Fruit fly (Drosophila melanogaster): ENCODE measurements around the gene Cat.

Cat gene

DNA sequence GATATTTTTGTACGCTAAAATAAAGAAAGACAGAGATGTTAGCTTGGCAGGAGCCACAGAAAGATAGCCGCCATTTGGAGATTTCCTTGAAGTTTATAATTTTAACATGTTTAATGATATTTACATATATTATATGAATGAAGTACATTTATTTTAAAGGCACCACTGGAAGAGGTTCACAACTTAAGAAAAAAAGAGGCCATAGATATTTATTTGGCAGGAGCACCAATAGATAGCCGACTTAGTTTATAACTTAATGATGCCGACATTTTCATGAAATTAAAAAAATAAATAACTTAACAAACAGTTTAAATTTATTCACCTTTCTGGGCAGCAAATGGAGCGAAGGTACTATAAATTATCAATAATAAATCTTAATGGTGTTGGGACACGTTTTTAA is 355 bp upstream of the Cat start:
- TF ChIP-seq noc (tag; optimal IDR thresholded peaks at IDR 0.05) = no peak

- no peak for TF ChIP-seq noc (tag; optimal IDR thresholded peaks at IDR 0.05)
Measured at dm6 chr3L:18823221-18823514, 764 bp downstream of the Cat start.

DNA sequence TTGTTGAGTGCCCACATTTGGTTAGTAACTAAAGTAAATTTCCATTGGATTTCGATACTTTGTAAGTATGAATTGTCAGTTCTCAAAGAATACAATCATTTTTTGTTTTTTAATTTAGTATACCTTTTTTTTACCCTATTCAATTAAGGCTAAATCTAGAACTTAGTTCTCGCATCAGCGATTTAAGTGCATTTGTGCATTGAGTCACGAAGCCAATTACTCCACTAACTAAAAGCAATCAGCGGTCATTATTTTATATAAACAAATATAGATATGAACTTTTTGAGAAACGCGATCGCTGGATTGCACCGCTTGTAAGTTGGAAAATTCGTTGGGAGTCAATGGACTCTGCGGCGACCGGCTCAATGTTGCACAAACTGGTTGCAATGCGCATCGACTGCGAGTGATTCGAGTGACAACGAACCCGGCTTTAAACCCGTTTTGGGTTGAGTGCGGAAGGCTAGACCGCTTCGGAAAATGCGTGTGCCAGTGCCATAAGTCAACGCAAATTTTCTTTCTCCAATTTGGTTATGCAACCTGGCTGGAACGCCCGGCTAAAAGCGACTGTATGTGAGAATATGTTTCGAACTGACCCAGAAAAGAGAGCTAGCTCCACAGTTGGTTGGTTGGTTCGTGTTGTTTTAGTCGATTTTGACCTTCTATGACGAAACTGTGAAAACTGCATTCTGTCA is 1.6 kb downstream of the Cat start:
- no peak for TF ChIP-seq noc (tag; optimal IDR thresholded peaks at IDR 0.05)

DNA sequence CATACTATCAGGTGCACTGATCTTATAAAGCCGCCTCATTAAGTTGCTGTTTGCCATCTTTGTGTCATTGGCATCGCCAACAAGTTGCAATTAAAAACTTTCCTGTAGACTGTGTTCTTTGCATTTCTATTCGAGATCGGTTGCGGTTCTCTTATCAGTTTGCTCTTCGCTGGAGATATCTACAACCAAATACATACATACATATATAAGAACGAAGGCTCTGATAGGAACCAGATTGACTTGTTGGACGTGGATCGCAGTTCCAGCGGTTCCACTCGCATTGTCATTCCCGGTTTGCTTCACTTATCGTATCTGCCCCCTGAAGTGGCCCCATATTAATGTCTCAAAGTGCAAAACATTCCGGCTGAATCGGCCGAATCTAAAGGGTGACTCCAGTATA is 2.4 kb downstream of the Cat start:
- TF ChIP-seq noc (tag; optimal IDR thresholded peaks at IDR 0.05) = no peak

DNA sequence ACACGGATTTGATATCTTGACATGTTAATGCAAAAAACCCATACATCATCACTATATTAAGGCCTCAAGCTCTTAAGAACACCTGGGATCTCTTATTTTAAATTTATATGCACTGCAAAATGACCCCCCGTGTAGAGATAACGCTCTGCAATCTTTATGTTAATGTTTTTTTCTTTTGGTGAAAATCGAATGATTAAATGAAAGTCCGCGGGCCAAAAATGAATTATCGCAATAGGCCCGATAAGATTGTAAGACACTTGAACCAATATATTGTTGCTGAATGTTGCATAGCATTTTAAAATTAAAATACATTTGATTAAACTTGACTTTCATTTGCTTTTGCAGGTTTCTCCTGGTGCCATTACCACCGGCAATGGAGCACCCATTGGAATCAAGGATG is 3.6 kb downstream of the Cat start:
- peak; percentile 43 for TF ChIP-seq noc (tag; optimal IDR thresholded peaks at IDR 0.05)

DNA sequence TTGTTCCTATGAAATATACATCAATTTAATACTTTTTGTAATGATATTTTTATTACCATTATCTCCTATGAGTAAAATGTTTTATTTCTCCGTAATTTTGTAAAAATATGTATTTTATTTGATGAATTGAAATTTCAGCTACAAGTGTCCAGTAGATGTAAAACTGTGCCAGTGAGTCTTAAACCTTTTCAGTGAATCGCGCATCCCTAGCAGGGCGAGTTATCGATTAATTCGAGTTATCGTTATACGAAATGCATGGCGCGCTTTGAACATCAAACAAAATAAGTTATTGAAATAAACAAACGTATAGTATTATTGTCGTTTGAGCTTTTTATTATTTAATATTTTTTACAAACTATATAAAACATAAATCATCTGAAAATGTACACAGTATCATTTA is 5.9 kb downstream of the Cat start:
- TF ChIP-seq noc (tag; optimal IDR thresholded peaks at IDR 0.05) = no peak

DNA sequence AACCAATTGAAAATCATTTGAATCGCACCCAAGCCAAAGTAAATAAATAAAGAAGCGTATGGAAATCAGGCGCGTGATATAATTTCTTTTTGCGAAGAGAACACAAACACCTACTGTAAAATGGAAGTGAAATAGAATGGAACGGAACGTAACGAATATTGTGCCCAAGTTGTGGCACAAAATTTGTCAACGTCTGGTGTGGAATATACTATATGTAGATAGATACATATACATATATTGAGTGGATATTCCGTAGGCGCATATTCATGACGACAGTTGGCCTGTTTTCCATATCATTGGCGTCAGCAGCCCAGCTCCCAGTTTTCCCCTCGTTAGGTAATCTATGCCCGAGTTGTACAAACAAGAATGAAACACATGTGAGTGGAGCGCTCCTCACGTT is 9.8 kb downstream of the Cat start:
- no peak for TF ChIP-seq noc (tag; optimal IDR thresholded peaks at IDR 0.05)

dm6 chr3L:18832708-18833107 is 10.3 kb downstream of the Cat start:
- no peak for TF ChIP-seq noc (tag; optimal IDR thresholded peaks at IDR 0.05)

DNA sequence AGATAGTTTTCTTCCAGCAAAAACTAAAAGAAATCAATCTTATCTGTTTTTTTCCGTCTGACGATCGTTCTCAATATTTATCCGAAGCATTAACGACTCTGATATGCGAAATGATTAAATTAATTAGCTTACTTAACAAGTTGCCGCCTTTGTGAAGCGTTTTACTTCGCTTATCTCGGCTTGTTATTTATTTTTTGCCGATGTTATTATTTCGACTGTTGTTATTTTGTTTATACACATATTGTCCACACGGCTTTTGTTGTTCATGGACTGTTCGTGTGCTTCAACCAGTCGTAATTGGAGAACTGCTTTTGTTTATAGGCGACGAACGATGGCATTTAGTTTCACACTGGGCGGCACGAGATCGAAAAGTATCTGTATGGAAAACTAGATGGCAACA is 10.8 kb downstream of the Cat start:
- no peak for TF ChIP-seq noc (tag; optimal IDR thresholded peaks at IDR 0.05)

- TF ChIP-seq noc (tag; optimal IDR thresholded peaks at IDR 0.05) = peak; percentile 29
Measured at dm6 chr3L:18834924-18835323, 12.5 kb downstream of the Cat start.

- TF ChIP-seq noc (tag; optimal IDR thresholded peaks at IDR 0.05) = peak; percentile 34
Measured at dm6 chr3L:18836658-18837057, 14.3 kb downstream of the Cat start.

dm6 chr3L:18837707-18838244 is 15.4 kb downstream of the Cat start:
- no peak for TF ChIP-seq noc (tag; optimal IDR thresholded peaks at IDR 0.05)

- no peak for TF ChIP-seq noc (tag; optimal IDR thresholded peaks at IDR 0.05)
Measured at dm6 chr3L:18839996-18840369, 17.6 kb downstream of the Cat start.

DNA sequence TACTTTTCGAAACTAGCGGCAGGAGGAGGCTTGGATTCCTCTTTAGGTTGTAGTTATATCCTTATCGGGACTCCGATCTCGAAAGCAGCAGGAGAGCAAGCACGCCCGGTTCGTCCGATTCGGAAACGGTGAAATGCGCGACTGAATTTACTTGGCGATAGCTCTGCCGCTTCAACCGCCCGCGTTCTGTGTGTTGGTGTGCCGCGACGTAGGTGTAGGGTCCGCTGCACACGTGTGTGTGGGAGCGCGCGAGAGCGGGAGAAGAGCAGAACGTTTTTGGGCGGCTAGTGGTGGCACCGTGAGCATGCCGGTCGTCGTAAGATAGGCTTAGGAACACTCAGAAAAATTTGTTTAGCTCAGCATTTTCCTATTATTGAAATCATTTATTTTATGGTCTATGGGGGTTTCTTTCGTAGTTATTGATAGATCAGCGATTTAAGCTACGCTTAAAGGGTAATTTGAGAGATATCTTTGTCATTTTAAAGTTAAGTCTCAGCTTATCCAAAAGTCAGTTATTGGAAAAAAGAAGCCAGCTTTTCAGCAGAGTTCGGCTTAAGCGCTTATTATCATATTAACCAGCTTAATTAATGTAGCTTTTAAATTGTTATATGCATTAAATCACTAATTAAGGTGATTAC is 18.1 kb downstream of the Cat start:
- TF ChIP-seq noc (tag; optimal IDR thresholded peaks at IDR 0.05) = peak; percentile 26

DNA sequence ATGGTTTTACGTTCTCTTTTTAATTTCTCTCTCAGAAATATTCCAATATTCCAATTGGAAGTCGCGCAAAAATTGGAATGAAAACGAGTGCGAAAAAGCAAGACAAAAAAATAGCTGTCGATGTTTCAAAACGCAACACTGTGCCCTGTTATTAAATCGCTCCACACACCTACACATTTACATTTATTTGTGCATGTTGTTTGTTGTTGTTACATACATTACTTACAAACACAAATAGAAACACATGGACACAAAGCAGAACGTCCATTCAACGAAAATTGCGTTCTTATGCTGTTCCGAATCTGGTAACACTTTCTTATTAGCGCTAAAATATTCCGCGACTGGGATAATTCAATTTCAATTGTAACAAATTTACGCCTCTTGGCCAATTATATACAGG is 18.9 kb downstream of the Cat start:
- no peak for TF ChIP-seq noc (tag; optimal IDR thresholded peaks at IDR 0.05)

dm6 chr3L:18842236-18842635 is 19.8 kb downstream of the Cat start:
- TF ChIP-seq noc (tag; optimal IDR thresholded peaks at IDR 0.05) = no peak

DNA sequence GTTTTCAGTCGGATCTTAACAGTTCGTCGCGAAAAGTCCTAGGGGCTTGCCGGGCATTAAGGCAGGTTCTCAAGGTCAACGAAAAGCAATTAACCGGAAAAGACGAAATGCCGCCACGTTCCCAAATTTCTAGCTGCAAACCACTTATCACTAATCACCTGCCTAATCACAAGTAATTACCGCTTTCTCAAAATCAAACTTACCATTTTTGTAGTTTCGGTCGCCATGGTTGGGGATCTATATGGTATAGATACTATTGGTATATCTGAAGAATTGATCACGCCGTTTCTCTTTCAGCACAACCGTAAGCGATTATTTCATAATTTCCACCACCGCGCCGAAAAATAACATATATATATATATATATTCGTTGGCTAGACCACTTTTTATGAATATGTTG is 23.4 kb downstream of the Cat start:
- no peak for TF ChIP-seq noc (tag; optimal IDR thresholded peaks at IDR 0.05)

- TF ChIP-seq noc (tag; optimal IDR thresholded peaks at IDR 0.05) = no peak
Measured at dm6 chr3L:18846233-18846271, 23.6 kb downstream of the Cat start, which contains the start of gene Indy. TSS of gene Indy (minus strand) at chr3L:18846267.

Data from whole organism, larva.